Worm (Caenorhabditis elegans): ENCODE data around the gene F25B4.7.

The F25B4.7 gene

ce11 chrV:5708331-5708730, 21.3 kb upstream of the F25B4.7 start:
- no peak for TF ChIP-seq hmg-11 (tag; optimal IDR thresholded peaks at IDR 0.05)
- TF ChIP-seq mdl-1 (tag; optimal IDR thresholded peaks at IDR 0.05): no peak
- no peak for TF ChIP-seq aly-2 (tag; optimal IDR thresholded peaks at IDR 0.05)
- TF ChIP-seq ztf-11 (tag; optimal IDR thresholded peaks at IDR 0.05): no peak
- no peak for TF ChIP-seq egl-27 (tag; optimal IDR thresholded peaks at IDR 0.05)
- no peak for TF ChIP-seq ceh-9 (tag; optimal IDR thresholded peaks at IDR 0.05)

ce11 chrV:5705510-5705909, 18.5 kb upstream of the F25B4.7 start, which contains the start of gene peli-1:
Gene peli-1, plus strand, starts transcription at chrV:5705810.
- TF ChIP-seq nhr-11 (tag; optimal IDR thresholded peaks at IDR 0.05) (no peak), nhr-12 (tag; optimal IDR thresholded peaks at IDR 0.05) (no peak), daf-12 (tag; optimal IDR thresholded peaks at IDR 0.05) (no peak), lin-39 (tag; optimal IDR thresholded peaks at IDR 0.05) (no peak), egl-5 (tag; optimal IDR thresholded peaks at IDR 0.05) (no peak), skn-1 (tag; optimal IDR thresholded peaks at IDR 0.05) (no peak), nhr-76 (tag; optimal IDR thresholded peaks at IDR 0.05) (no peak), nhr-23 (tag; optimal IDR thresholded peaks at IDR 0.05) (no peak), nhr-43 (tag; optimal IDR thresholded peaks at IDR 0.05; ENCODE audit: poor library complexity, severe bottlenecking) (no peak)

ce11 chrV:5704467-5704866, 17.4 kb upstream of the F25B4.7 start:
- TF ChIP-seq skn-1 (tag; optimal IDR thresholded peaks at IDR 0.05) (no peak), elt-3 (tag; optimal IDR thresholded peaks at IDR 0.05) (no peak), lin-39 (tag; optimal IDR thresholded peaks at IDR 0.05) (no peak), ceh-9 (tag; optimal IDR thresholded peaks at IDR 0.05) (no peak), nhr-11 (tag; optimal IDR thresholded peaks at IDR 0.05) (peak; percentile 46), nhr-77 (tag; optimal IDR thresholded peaks at IDR 0.05) (no peak), daf-12 (tag; optimal IDR thresholded peaks at IDR 0.05) (no peak), jun-1 (tag; optimal IDR thresholded peaks at IDR 0.05) (no peak)

- TF ChIP-seq ceh-28 (tag; optimal IDR thresholded peaks at IDR 0.05) (no peak), zag-1 (tag; optimal IDR thresholded peaks at IDR 0.05) (no peak), mdl-1 (tag; optimal IDR thresholded peaks at IDR 0.05) (peak; percentile 14), ztf-11 (tag; optimal IDR thresholded peaks at IDR 0.05) (no peak), lin-15B (tag; optimal IDR thresholded peaks at IDR 0.05) (no peak), egl-27 (tag; optimal IDR thresholded peaks at IDR 0.05) (no peak), hmg-11 (tag; optimal IDR thresholded peaks at IDR 0.05) (no peak), nhr-67 (tag; optimal IDR thresholded peaks at IDR 0.05) (no peak), nhr-76 (tag; optimal IDR thresholded peaks at IDR 0.05) (no peak), ama-1 (optimal IDR thresholded peaks at IDR 0.05) (peak; percentile 72), mml-1 (tag; optimal IDR thresholded peaks at IDR 0.05) (no peak), skn-1 (tag; optimal IDR thresholded peaks at IDR 0.05) (no peak), unc-62 (GFP tag; optimal IDR thresholded peaks at IDR 0.05) (no peak), nhr-12 (tag; optimal IDR thresholded peaks at IDR 0.05) (no peak), ZK546.5 (tag; optimal IDR thresholded peaks at IDR 0.05) (no peak), nfya-1 (tag; optimal IDR thresholded peaks at IDR 0.05; ENCODE audit: insufficient read depth) (no peak), sea-2 (GFP tag; optimal IDR thresholded peaks at IDR 0.05) (no peak), lsy-12 (tag; optimal IDR thresholded peaks at IDR 0.05) (no peak), elt-3 (tag; optimal IDR thresholded peaks at IDR 0.05) (peak in 2 of 3 experiments; percentile 45 to 90), R02D3.7 (tag; optimal IDR thresholded peaks at IDR 0.05) (peak; percentile 0), nhr-23 (tag; optimal IDR thresholded peaks at IDR 0.05) (peak; percentile 40), fkh-2 (tag; optimal IDR thresholded peaks at IDR 0.05) (no peak), fos-1 (tag; optimal IDR thresholded peaks at IDR 0.05) (no peak), tbx-2 (tag; optimal IDR thresholded peaks at IDR 0.05) (no peak), nhr-43 (tag; optimal IDR thresholded peaks at IDR 0.05; ENCODE audit: poor library complexity, severe bottlenecking) (no peak), unc-39 (tag; optimal IDR thresholded peaks at IDR 0.05) (no peak), ceh-9 (tag; optimal IDR thresholded peaks at IDR 0.05) (no peak), elt-2 (tag; optimal IDR thresholded peaks at IDR 0.05) (no peak), aly-2 (tag; optimal IDR thresholded peaks at IDR 0.05) (no peak), nhr-28 (tag; optimal IDR thresholded peaks at IDR 0.05) (no peak), lin-39 (tag; optimal IDR thresholded peaks at IDR 0.05) (no peak), jun-1 (tag; optimal IDR thresholded peaks at IDR 0.05) (no peak), nhr-11 (tag; optimal IDR thresholded peaks at IDR 0.05) (no peak), ceh-82 (tag; optimal IDR thresholded peaks at IDR 0.05) (no peak), nhr-77 (tag; optimal IDR thresholded peaks at IDR 0.05) (no peak), elt-1 (tag; optimal IDR thresholded peaks at IDR 0.05) (no peak), egl-5 (tag; optimal IDR thresholded peaks at IDR 0.05) (no peak), eor-1 (tag; optimal IDR thresholded peaks at IDR 0.05) (no peak), daf-12 (tag; optimal IDR thresholded peaks at IDR 0.05) (no peak), pqm-1 (tag; optimal IDR thresholded peaks at IDR 0.05) (no peak), ceh-16 (tag; optimal IDR thresholded peaks at IDR 0.05) (no peak)
Observed at ce11 chrV:5701106-5701505, 14.1 kb upstream of the F25B4.7 start.
